Fruit fly (Drosophila melanogaster): ENCODE results near the gene Afti.

Gene Afti

DNA sequence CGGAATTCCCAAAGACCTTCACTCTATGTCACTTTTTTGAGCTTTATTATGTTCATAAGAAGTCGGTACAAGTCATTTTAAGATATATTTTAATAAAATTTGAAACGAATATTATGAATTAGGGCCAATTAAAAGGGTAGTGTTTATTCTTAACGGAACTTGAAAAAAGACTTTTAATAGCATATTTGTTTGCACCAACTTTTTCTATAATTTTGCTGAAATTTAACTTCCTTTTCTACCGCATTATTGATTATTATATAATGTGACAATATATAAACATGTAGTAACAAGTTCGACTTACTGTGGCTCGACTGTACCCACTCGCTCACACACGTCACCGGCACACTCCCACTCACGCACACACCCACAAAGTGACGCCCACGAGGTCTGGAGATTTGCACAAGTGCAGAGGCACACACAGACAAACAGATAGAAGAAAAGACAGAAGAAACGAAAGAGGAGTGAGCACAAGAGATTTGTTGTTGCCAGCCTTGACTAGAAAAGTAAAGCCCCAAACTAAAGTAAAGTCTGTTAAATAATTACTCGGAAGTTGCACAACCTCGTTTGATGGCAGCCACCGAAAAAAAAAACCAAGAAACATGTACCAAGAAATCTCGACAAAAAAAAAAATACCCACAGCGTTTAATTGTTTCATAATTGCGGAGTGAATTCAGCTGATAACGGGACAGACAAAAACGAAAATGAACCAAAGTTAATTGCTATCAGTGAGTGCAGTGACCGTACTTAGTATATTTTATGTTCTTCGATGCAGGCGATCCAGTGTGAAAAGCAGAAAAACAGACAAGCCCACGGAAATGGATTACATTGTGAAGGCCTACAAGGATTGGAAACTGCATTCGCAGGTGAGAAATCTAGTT is 36.3 kb downstream of the Afti start:
- no peak for TF ChIP-seq Rel (GFP tag; optimal IDR thresholded peaks at IDR 0.05)
- TF ChIP-seq Rel (tag; optimal IDR thresholded peaks at IDR 0.05): peak; percentile 84
- no peak for TF ChIP-seq sage (GFP tag; optimal IDR thresholded peaks at IDR 0.05)
- no peak for TF ChIP-seq CrebA (GFP tag; optimal IDR thresholded peaks at IDR 0.05; ENCODE audit: borderline replicate concordance)
- TF ChIP-seq br (GFP tag; optimal IDR thresholded peaks at IDR 0.05): peak; percentile 21
- no peak for TF ChIP-seq Hr78 (GFP tag; optimal IDR thresholded peaks at IDR 0.05)
- TF ChIP-seq HLH106 (tag; optimal IDR thresholded peaks at IDR 0.05): peak; percentile 46
- TF ChIP-seq h (GFP tag; optimal IDR thresholded peaks at IDR 0.05): peak; percentile 69
- TF ChIP-seq woc (GFP tag; optimal IDR thresholded peaks at IDR 0.05): peak; percentile 38
- no peak for TF ChIP-seq usp (GFP tag; optimal IDR thresholded peaks at IDR 0.05)
- no peak for TF ChIP-seq CG32264 (GFP tag; optimal IDR thresholded peaks at IDR 0.05)
- TF ChIP-seq rgr (GFP tag; optimal IDR thresholded peaks at IDR 0.05): peak; percentile 22
- peak; percentile 11 for TF ChIP-seq Hr83 (GFP tag; optimal IDR thresholded peaks at IDR 0.05; ENCODE audit: poor library complexity, severe bottlenecking)
- TF ChIP-seq Sp1 (GFP tag; optimal IDR thresholded peaks at IDR 0.05): peak; percentile 30
- TF ChIP-seq ey (GFP tag; optimal IDR thresholded peaks at IDR 0.05): peak; percentile 27
- no peak for TF ChIP-seq Abd-B (GFP tag; optimal IDR thresholded peaks at IDR 0.05)
- TF ChIP-seq OdsH (GFP tag; optimal IDR thresholded peaks at IDR 0.05): peak; percentile 57
- peak; percentile 36 for TF ChIP-seq psq (GFP tag; optimal IDR thresholded peaks at IDR 0.05)
- peak; percentile 54 for TF ChIP-seq fru (GFP tag; optimal IDR thresholded peaks at IDR 0.05)
- no peak for TF ChIP-seq jim (GFP tag; optimal IDR thresholded peaks at IDR 0.05)
- TF ChIP-seq foxo (GFP tag; optimal IDR thresholded peaks at IDR 0.05): peak in 1 of 2 experiments; percentile 57
- peak; percentile 29 for TF ChIP-seq dmrt93B (GFP tag; optimal IDR thresholded peaks at IDR 0.05)
- no peak for TF ChIP-seq GATAd (GFP tag; optimal IDR thresholded peaks at IDR 0.05)

DNA sequence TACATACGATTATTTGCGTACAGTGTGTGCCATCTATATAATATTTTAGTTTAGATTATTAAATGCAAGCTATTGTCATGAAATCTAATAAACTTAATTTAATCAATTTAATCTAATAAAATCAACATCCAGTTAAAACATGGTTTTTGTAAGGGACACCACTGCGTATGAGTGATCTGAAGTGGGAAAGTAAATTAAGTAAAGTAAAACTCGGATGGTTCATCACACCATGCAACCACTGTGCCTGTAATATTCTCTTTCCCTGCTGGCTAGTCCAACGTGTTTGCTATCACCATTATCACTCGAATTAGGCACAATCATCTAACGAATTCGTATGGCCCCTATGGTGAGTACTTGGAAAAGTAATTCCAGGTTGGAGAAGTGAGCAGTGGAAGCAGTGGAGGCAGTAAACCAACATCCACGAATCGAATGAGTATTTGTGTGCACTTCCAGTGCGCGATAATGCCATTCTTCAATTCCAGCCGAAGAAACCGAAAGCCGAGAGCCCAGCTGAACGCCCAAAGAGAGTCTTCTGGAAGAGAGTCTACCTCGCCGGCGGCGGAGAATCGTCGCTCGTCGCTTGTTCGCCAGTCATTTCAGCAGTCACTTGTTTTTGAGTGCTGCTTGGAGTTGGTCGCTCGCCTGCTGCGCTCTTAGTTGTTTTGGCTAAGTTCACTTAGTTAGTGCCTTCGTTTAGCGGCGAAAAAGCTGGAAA is 37.7 kb downstream of the Afti start, which contains the start of gene red:
TSS of gene red (plus strand) at position 403 of the 715 bp plus-strand sequence.
- TF ChIP-seq brk (GFP tag; optimal IDR thresholded peaks at IDR 0.05) (peak; percentile 57), Hnf4 (GFP tag; optimal IDR thresholded peaks at IDR 0.05) (peak; percentile 38), lola (GFP tag; optimal IDR thresholded peaks at IDR 0.05) (no peak), Rel (GFP tag; optimal IDR thresholded peaks at IDR 0.05) (no peak), Rel (tag; optimal IDR thresholded peaks at IDR 0.05) (peak; percentile 35), Abd-B (GFP tag; optimal IDR thresholded peaks at IDR 0.05) (no peak), Hr83 (GFP tag; optimal IDR thresholded peaks at IDR 0.05; ENCODE audit: poor library complexity, severe bottlenecking) (peak; percentile 82), tai (GFP tag; optimal IDR thresholded peaks at IDR 0.05) (peak; percentile 11), fru (GFP tag; optimal IDR thresholded peaks at IDR 0.05) (peak; percentile 86), OdsH (GFP tag; optimal IDR thresholded peaks at IDR 0.05) (peak; percentile 50), ey (GFP tag; optimal IDR thresholded peaks at IDR 0.05) (peak; percentile 45), foxo (GFP tag; optimal IDR thresholded peaks at IDR 0.05) (peak in 1 of 2 experiments; percentile 55), h (GFP tag; optimal IDR thresholded peaks at IDR 0.05) (peak; percentile 61), Sp1 (GFP tag; optimal IDR thresholded peaks at IDR 0.05) (peak; percentile 18), N (GFP tag; optimal IDR thresholded peaks at IDR 0.05) (no peak), CrebA (GFP tag; optimal IDR thresholded peaks at IDR 0.05; ENCODE audit: borderline replicate concordance) (peak; percentile 62), woc (GFP tag; optimal IDR thresholded peaks at IDR 0.05) (peak; percentile 14), jim (GFP tag; optimal IDR thresholded peaks at IDR 0.05) (peak; percentile 48), Dif (GFP tag; optimal IDR thresholded peaks at IDR 0.05; ENCODE audit: partially characterized antibody) (peak; percentile 92), sv (GFP tag; optimal IDR thresholded peaks at IDR 0.05) (peak; percentile 39), psq (GFP tag; optimal IDR thresholded peaks at IDR 0.05) (peak; percentile 50), Vsx2 (GFP tag; optimal IDR thresholded peaks at IDR 0.05; ENCODE audit: partially characterized antibody) (peak; percentile 38), usp (GFP tag; optimal IDR thresholded peaks at IDR 0.05) (no peak), dmrt93B (GFP tag; optimal IDR thresholded peaks at IDR 0.05) (no peak), rgr (GFP tag; optimal IDR thresholded peaks at IDR 0.05) (peak; percentile 60), br (GFP tag; optimal IDR thresholded peaks at IDR 0.05) (peak; percentile 13), sage (GFP tag; optimal IDR thresholded peaks at IDR 0.05) (peak; percentile 45), Jra (GFP tag; optimal IDR thresholded peaks at IDR 0.05) (peak; percentile 41), GATAd (GFP tag; optimal IDR thresholded peaks at IDR 0.05) (no peak), HLH106 (tag; optimal IDR thresholded peaks at IDR 0.05) (peak; percentile 43), dl (GFP tag; optimal IDR thresholded peaks at IDR 0.05; ENCODE audit: insufficient read depth in 1 of 2, partially characterized antibody in 2 of 2) (peak; percentile 65 to 77), Mio (GFP tag; optimal IDR thresholded peaks at IDR 0.05) (no peak), Dfd (GFP tag; optimal IDR thresholded peaks at IDR 0.05) (no peak), Hr78 (GFP tag; optimal IDR thresholded peaks at IDR 0.05) (no peak)
